Worm (Caenorhabditis elegans) whole organism, young adult: ENCODE data around the gene enol-1.
A peak's percentile ranks its signal among the peaks of the same experiment; 100 is the strongest.

Source experiments
- C06A6.2 ChIP-seq: fragments of 200-800 bp; sonication (Bioruptor generic); conservative IDR thresholded peaks from 2 replicates; pipeline ENCODE4 v1.3.6; 2022; ENCODE audit warnings: missing genetic modification characterization, missing compliant biosample characterization
- F22D6.2 ChIP-seq: sonication (generic microtip); optimal IDR thresholded peaks from 2 replicates; lab custom pipeline; 2016; ENCODE audit warnings: mild to moderate bottlenecking, missing genetic modification characterization, missing compliant biosample characterization
- F23B12.7 ChIP-seq: sonication (generic microtip); optimal IDR thresholded peaks from 2 replicates; lab custom pipeline; 2017; ENCODE audit warnings: missing genetic modification characterization, mild to moderate bottlenecking, missing compliant biosample characterization, antibody characterized with exemption, moderate library complexity; ENCODE audit not compliant: insufficient read depth
- F33H1.4 ChIP-seq: fragments of 200-800 bp; sonication (Bioruptor generic); IDR thresholded peaks from 2 replicates; pipeline ENCODE4 v1.3.6; 2022; ENCODE audit warnings: missing genetic modification reagents, missing genetic modification characterization, missing compliant biosample characterization
- F37B4.10 ChIP-seq: fragments of 200-800 bp; sonication (Bioruptor generic); IDR thresholded peaks from 2 replicates; pipeline ENCODE4 v1.3.6; 2022; ENCODE audit warnings: missing genetic modification characterization, missing compliant biosample characterization
- F52B5.7 ChIP-seq: sonication (generic microtip); optimal IDR thresholded peaks from 2 replicates; lab custom pipeline; 2016; ENCODE audit warnings: mild to moderate bottlenecking, missing genetic modification characterization, missing compliant biosample characterization
- Y53G8AR.9 ChIP-seq: fragments of 200-800 bp; sonication (Bioruptor generic); conservative IDR thresholded peaks from 2 replicates; pipeline ENCODE4 v1.3.6; 2022; ENCODE audit warnings: missing genetic modification reagents, missing genetic modification characterization, missing compliant biosample characterization
- akir-1 ChIP-seq: fragments of 200-800 bp; sonication (Bioruptor generic); optimal IDR thresholded peaks from 2 replicates; lab custom pipeline; 2018; ENCODE audit warnings: mild to moderate bottlenecking, missing genetic modification characterization, moderate library complexity, missing compliant biosample characterization
- ama-1 ChIP-seq, 3 experiments: fragments of 150-350 bp in 1 of 3; sonication (generic microtip) in 2 of 3; optimal IDR thresholded peaks; 2 replicates each; lab custom pipeline; 2014 to 2018; ENCODE audit warnings: missing biosample characterization in 2 of 3, missing genetic modification characterization in 2 of 3, missing genetic modification reagents in 2 of 3
- aptf-2 ChIP-seq: fragments of 200-800 bp; sonication (Bioruptor generic); conservative IDR thresholded peaks from 2 replicates; pipeline ENCODE4 v1.3.6; 2022; ENCODE audit warnings: missing genetic modification reagents, missing genetic modification characterization, missing compliant biosample characterization
- atf-7 ChIP-seq: sonication (generic microtip); optimal IDR thresholded peaks from 2 replicates; lab custom pipeline; 2017; ENCODE audit warnings: mild to moderate bottlenecking, missing genetic modification characterization, missing compliant biosample characterization
- attf-6 ChIP-seq: fragments of 200-800 bp; sonication (Bioruptor generic); IDR thresholded peaks from 2 replicates; pipeline ENCODE4 v1.3.6; 2022; ENCODE audit warnings: missing genetic modification reagents, missing genetic modification characterization, missing compliant biosample characterization
- ceh-58 ChIP-seq: fragments of 200-800 bp; sonication (Bioruptor generic); IDR thresholded peaks from 2 replicates; pipeline ENCODE4 v1.3.6; 2022; ENCODE audit warnings: missing genetic modification characterization, missing compliant biosample characterization
- dox-1 ChIP-seq: fragments of 200-800 bp; sonication (Bioruptor generic); IDR thresholded peaks from 2 replicates; pipeline ENCODE4 v1.3.6; 2022; ENCODE audit warnings: missing genetic modification reagents, missing genetic modification characterization, missing compliant biosample characterization
- egl-18 ChIP-seq: fragments of 200-800 bp; sonication (Bioruptor generic); IDR thresholded peaks from 2 replicates; pipeline ENCODE4 v1.3.6; 2022; ENCODE audit warnings: missing genetic modification reagents, missing genetic modification characterization, missing compliant biosample characterization
- ekl-4 ChIP-seq: fragments of 200-800 bp; sonication (Bioruptor generic); IDR thresholded peaks from 2 replicates; pipeline ENCODE4 v1.3.6; 2022; ENCODE audit warnings: missing genetic modification reagents, missing genetic modification characterization, missing compliant biosample characterization
- gei-17 ChIP-seq: fragments of 200-800 bp; sonication (Bioruptor generic); optimal IDR thresholded peaks from 2 replicates; lab custom pipeline; 2018; ENCODE audit warnings: mild to moderate bottlenecking, missing genetic modification characterization, missing compliant biosample characterization
- him-1 ChIP-seq: sonication (generic microtip); optimal IDR thresholded peaks from 2 replicates; lab custom pipeline; 2016; ENCODE audit warnings: missing genotype, missing genetic modification reagents, missing genetic modification characterization, missing compliant biosample characterization
- hlh-12 ChIP-seq: sonication (generic microtip); optimal IDR thresholded peaks from 2 replicates; lab custom pipeline; 2016; ENCODE audit warnings: missing genetic modification characterization, missing compliant biosample characterization
- hlh-26 ChIP-seq: fragments of 200-800 bp; sonication (Bioruptor generic); conservative IDR thresholded peaks from 2 replicates; pipeline ENCODE4 v1.3.6; 2022; ENCODE audit warnings: missing genetic modification reagents, missing genetic modification characterization, missing compliant biosample characterization
- hsf-1 ChIP-seq: fragments of 200-800 bp; sonication (Bioruptor generic); IDR thresholded peaks from 2 replicates; pipeline ENCODE4 v1.3.6; 2022; ENCODE audit warnings: missing genetic modification reagents, missing genetic modification characterization, missing compliant biosample characterization
- lag-1 ChIP-seq: fragments of 200-800 bp; sonication (Bioruptor generic); IDR thresholded peaks from 2 replicates; pipeline ENCODE4 v1.3.6; 2022; ENCODE audit warnings: missing genetic modification reagents, missing genetic modification characterization, missing compliant biosample characterization
- let-526 ChIP-seq: fragments of 200-800 bp; sonication (Bioruptor generic); IDR thresholded peaks from 2 replicates; pipeline ENCODE4 v1.3.6; 2022; ENCODE audit warnings: missing genetic modification reagents, missing genetic modification characterization, missing compliant biosample characterization
- let-607 ChIP-seq, 2 experiments: fragments of 200-800 bp in 1 of 2; sonication (Bioruptor generic) in 1 of 2; sonication (generic microtip) in 1 of 2; optimal IDR thresholded peaks; 2 replicates each; lab custom pipeline; 2016 to 2018; ENCODE audit warnings: mild to moderate bottlenecking in 2 of 2, missing compliant biosample characterization in 2 of 2, missing genetic modification characterization in 2 of 2, moderate library complexity in 2 of 2, missing genotype in 1 of 2
- lin-26 ChIP-seq: fragments of 200-800 bp; sonication (Bioruptor generic); IDR thresholded peaks from 2 replicates; pipeline ENCODE4 v1.3.6; 2022; ENCODE audit warnings: missing genetic modification reagents, missing genetic modification characterization, missing compliant biosample characterization
- lin-54 ChIP-seq: fragments of 200-800 bp; sonication (Bioruptor generic); optimal IDR thresholded peaks from 2 replicates; lab custom pipeline; 2018; ENCODE audit warnings: mild to moderate bottlenecking, missing genetic modification characterization, missing compliant biosample characterization
- madf-8 ChIP-seq: fragments of 200-800 bp; sonication (Bioruptor generic); conservative IDR thresholded peaks from 2 replicates; pipeline ENCODE4 v1.3.6; 2022; ENCODE audit warnings: missing genetic modification reagents, missing genetic modification characterization, missing compliant biosample characterization
- mcd-1 ChIP-seq: fragments of 200-800 bp; sonication (Bioruptor generic); IDR thresholded peaks from 2 replicates; pipeline ENCODE4 v1.3.6; 2022; ENCODE audit warnings: missing genetic modification reagents, missing genetic modification characterization, missing compliant biosample characterization
- nfya-1 ChIP-seq: sonication (generic microtip); optimal IDR thresholded peaks from 2 replicates; lab custom pipeline; 2017; ENCODE audit warnings: antibody characterized with exemption, missing compliant biosample characterization, missing genetic modification characterization, borderline replicate concordance; ENCODE audit not compliant: insufficient read depth
- pha-4 ChIP-seq: fragments of 150-350 bp; sonication (generic microtip); optimal IDR thresholded peaks from 2 replicates; lab custom pipeline; 2014; ENCODE audit warnings: missing biosample characterization, missing genetic modification reagents, missing genetic modification characterization
- rcor-1 ChIP-seq: fragments of 200-800 bp; sonication (Bioruptor generic); IDR thresholded peaks from 2 replicates; pipeline ENCODE4 v1.3.6; 2022; ENCODE audit warnings: missing genetic modification reagents, missing genetic modification characterization, missing compliant biosample characterization
- rec-8 ChIP-seq, 2 experiments: sonication (generic microtip); optimal IDR thresholded peaks; 2 replicates each; lab custom pipeline; 2016; ENCODE audit warnings: mild to moderate bottlenecking in 2 of 2, missing genetic modification characterization in 2 of 2, missing genetic modification reagents in 2 of 2, missing genotype in 2 of 2, missing biosample characterization in 1 of 2, missing compliant biosample characterization in 1 of 2, moderate library complexity in 1 of 2
- repo-1 ChIP-seq: sonication (generic microtip); optimal IDR thresholded peaks from 2 replicates; lab custom pipeline; 2017; ENCODE audit warnings: mild to moderate bottlenecking, missing genetic modification characterization, missing compliant biosample characterization
- rpc-1 ChIP-seq, 2 experiments: fragments of 150-350 bp in 1 of 2; sonication (generic microtip) in 1 of 2; optimal IDR thresholded peaks; 2 replicates each; lab custom pipeline; 2014 to 2018; ENCODE audit warnings: missing biosample characterization in 1 of 2, missing genetic modification characterization in 1 of 2, missing genetic modification reagents in 1 of 2, missing genotype in 1 of 2
- sdz-38 ChIP-seq: sonication (generic microtip); optimal IDR thresholded peaks from 2 replicates; lab custom pipeline; 2016; ENCODE audit warnings: missing genotype, missing genetic modification characterization, missing compliant biosample characterization
- snpc-1.1 ChIP-seq: sonication (generic microtip); optimal IDR thresholded peaks from 2 replicates; lab custom pipeline; 2017; ENCODE audit warnings: missing genetic modification characterization, mild to moderate bottlenecking, missing compliant biosample characterization, antibody characterized with exemption, moderate library complexity, missing genotype, missing genetic modification reagents; ENCODE audit not compliant: insufficient read depth
- snpc-4 ChIP-seq, 5 experiments: fragments of 150-350 bp in 1 of 5; sonication (generic microtip) in 4 of 5; optimal IDR thresholded peaks; 2 replicates each; lab custom pipeline; 2014 to 2018; ENCODE audit warnings: missing genetic modification characterization in 5 of 5, missing biosample characterization in 3 of 5, antibody characterized with exemption in 2 of 5, mild to moderate bottlenecking in 2 of 5, missing compliant biosample characterization in 2 of 5, missing genotype in 2 of 5, moderate library complexity in 2 of 5, missing genetic modification reagents in 1 of 5
- tbx-9 ChIP-seq: sonication (generic microtip); optimal IDR thresholded peaks from 2 replicates; lab custom pipeline; 2016; ENCODE audit warnings: borderline replicate concordance, missing genetic modification characterization, inconsistent platforms, missing compliant biosample characterization
- tlf-1 ChIP-seq: fragments of 200-800 bp; sonication (Bioruptor generic); optimal IDR thresholded peaks from 2 replicates; lab custom pipeline; 2018; ENCODE audit warnings: mild to moderate bottlenecking, missing genetic modification characterization, missing compliant biosample characterization
- xnd-1 ChIP-seq: sonication (generic microtip); optimal IDR thresholded peaks from 2 replicates; lab custom pipeline; 2016; ENCODE audit warnings: missing genotype, missing genetic modification reagents, missing genetic modification characterization, missing compliant biosample characterization
- zfh-2 ChIP-seq: fragments of 200-800 bp; sonication (Bioruptor generic); conservative IDR thresholded peaks from 2 replicates; pipeline ENCODE4 v1.3.6; 2022; ENCODE audit warnings: missing genetic modification reagents, missing genetic modification characterization, missing compliant biosample characterization
- ztf-26 ChIP-seq: sonication (generic microtip); optimal IDR thresholded peaks from 2 replicates; lab custom pipeline; 2017; ENCODE audit warnings: missing genetic modification characterization, missing compliant biosample characterization

Gene enol-1

DNA sequence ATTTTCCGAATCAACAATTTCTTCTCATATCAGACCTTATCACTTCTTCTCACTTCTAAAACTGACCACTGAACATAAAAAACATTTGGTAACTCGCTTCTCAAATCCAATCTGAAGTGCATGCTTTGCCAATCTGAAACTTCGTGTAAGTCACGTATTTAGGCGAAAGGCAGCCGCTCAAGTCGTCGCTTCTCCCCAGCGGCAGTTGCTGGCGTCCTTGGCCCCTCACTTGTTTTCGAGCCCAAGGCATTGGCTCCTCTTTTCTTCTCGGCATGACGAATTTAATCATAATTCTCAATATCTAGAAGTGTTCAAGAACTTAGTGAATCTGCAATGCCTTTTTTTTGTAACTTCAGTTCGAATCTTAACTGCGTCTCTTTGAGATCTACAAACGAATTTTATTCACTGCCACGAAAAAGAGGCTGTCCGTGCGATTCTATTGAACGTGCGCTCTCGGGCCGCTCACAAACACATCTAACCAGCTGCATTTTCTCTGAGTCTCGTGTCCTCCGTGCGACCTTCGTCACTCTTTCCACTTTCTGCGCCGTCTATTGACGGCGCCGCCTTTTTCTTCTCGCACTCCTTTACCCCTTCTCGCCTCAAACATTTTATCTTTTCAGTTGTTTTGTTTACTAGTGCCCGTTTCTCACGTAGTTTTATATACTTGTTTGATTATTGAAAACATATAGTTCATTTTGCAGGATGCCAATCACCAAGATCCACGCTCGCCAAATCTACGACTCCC, 780 bp downstream of the enol-1 start (continued):
- TF ChIP-seq xnd-1 = no peak

DNA sequence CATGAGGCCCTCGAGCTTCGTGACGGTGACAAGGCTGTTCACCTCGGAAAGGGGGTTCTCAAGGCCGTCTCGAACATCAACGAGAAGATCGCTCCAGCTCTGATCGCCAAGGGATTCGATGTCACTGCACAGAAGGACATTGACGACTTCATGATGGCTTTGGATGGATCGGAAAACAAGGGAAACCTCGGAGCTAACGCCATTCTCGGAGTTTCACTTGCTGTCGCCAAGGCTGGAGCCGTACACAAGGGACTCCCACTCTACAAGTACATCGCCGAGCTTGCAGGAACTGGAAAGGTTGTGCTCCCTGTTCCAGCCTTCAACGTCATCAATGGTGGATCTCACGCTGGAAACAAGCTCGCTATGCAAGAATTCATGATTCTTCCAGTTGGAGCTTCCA, 1.6 kb downstream of the enol-1 start:
- TF ChIP-seq rec-8 (tag; optimal IDR thresholded peaks at IDR 0.05; lab: Kevin White, UChicago) = no peak
- TF ChIP-seq sdz-38 (tag; lab: Kevin White, UChicago) = no peak
- no peak for TF ChIP-seq lin-26
- TF ChIP-seq ceh-58 (GFP tag; lab: Robert Waterston, UW) = no peak
- TF ChIP-seq zfh-2 (GFP tag; lab: Robert Waterston, UW) = peak; percentile 54; the same call in 1 of the 2 replicates
- TF ChIP-seq F33H1.4 (GFP tag; lab: Robert Waterston, UW) = no peak
- 0 out of 2 replicates have a peak, but pooled peaks have one; percentile 6 for TF ChIP-seq egl-18 (GFP tag; lab: Robert Waterston, UW)
- no peak for TF ChIP-seq tbx-9 (tag; lab: Kevin White, UChicago)
- TF ChIP-seq F22D6.2 (tag; lab: Kevin White, UChicago) = no peak
- no peak for TF ChIP-seq pha-4
- no peak for TF ChIP-seq attf-6
- no peak for TF ChIP-seq him-1
- TF ChIP-seq repo-1 = no peak
- TF ChIP-seq ama-1 (optimal IDR thresholded peaks at IDR 0.05; lab: Kevin White, UChicago) = no peak
- TF ChIP-seq ama-1 (GFP tag; optimal IDR thresholded peaks at IDR 0.05; lab: Kevin White, UChicago) = no peak
- no peak for TF ChIP-seq F23B12.7 (tag; lab: Kevin White, UChicago)
- TF ChIP-seq dox-1 (GFP tag; lab: Robert Waterston, UW) = no peak
- TF ChIP-seq let-526 (GFP tag; lab: Robert Waterston, UW) = no peak
- 0 out of 2 replicates have a peak, but pooled peaks have one; percentile 3 for TF ChIP-seq Y53G8AR.9 (GFP tag; lab: Robert Waterston, UW)
- no peak for TF ChIP-seq rcor-1 (GFP tag; lab: Robert Waterston, UW)
- TF ChIP-seq gei-17 (GFP tag; lab: Kevin White, UChicago) = no peak
- TF ChIP-seq lag-1 (GFP tag; lab: Robert Waterston, UW) = no peak
- TF ChIP-seq tlf-1 (GFP tag; lab: Kevin White, UChicago) = no peak
- no peak for TF ChIP-seq F37B4.10 (GFP tag; lab: Robert Waterston, UW)
- TF ChIP-seq mcd-1 (GFP tag; lab: Robert Waterston, UW) = no peak
- TF ChIP-seq snpc-1.1 (tag; lab: Kevin White, UChicago) = no peak
- TF ChIP-seq hsf-1 = 0 out of 2 replicates have a peak, but pooled peaks have one; percentile 7
- no peak for TF ChIP-seq akir-1 (GFP tag; lab: Kevin White, UChicago)
- TF ChIP-seq ekl-4 (GFP tag; lab: Robert Waterston, UW) = no peak
- TF ChIP-seq rpc-1 (optimal IDR thresholded peaks at IDR 0.05; lab: Kevin White, UChicago) = no peak
- TF ChIP-seq rpc-1 (tag; optimal IDR thresholded peaks at IDR 0.05; lab: Kevin White, UChicago) = no peak

- TF ChIP-seq F52B5.7 (tag; lab: Kevin White, UChicago) (peak; percentile 89), aptf-2 (GFP tag; lab: Robert Waterston, UW) (peak; percentile 45; the same call in 1 of the 2 replicates), F23B12.7 (tag; lab: Kevin White, UChicago) (peak; percentile 80), atf-7 (peak; percentile 42), lin-54 (GFP tag; lab: Kevin White, UChicago) (peak; percentile 90), snpc-4 (GFP tag; optimal IDR thresholded peaks at IDR 0.05; lab: Kevin White, UChicago) (peak; percentile 72), snpc-4 (tag; optimal IDR thresholded peaks at IDR 0.05; lab: Kevin White, UChicago) (peak; percentile 7 to 72 (median 65)), tlf-1 (GFP tag; lab: Kevin White, UChicago) (peak; percentile 94), hlh-26 (GFP tag; lab: Robert Waterston, UW) (no peak), let-607 (tag; optimal IDR thresholded peaks at IDR 0.05; lab: Kevin White, UChicago) (peak; percentile 25 to 35), nfya-1 (tag; lab: Kevin White, UChicago) (no peak), madf-8 (peak; percentile 98), ztf-26 (tag; lab: Kevin White, UChicago) (no peak), C06A6.2 (GFP tag; lab: Robert Waterston, UW) (0 out of 2 replicates have a peak, but pooled peaks have one; percentile 39), hlh-12 (tag; lab: Kevin White, UChicago) (no peak)
Measured at ce11 chrII:8933693-8934432, 3.1 kb downstream of the enol-1 start, which contains the start of gene T21B10.3. TSS of gene T21B10.3 (plus strand) at chrII:8934382.
